Fruit fly (Drosophila melanogaster): ENCODE measurements around the gene kek2.

DNA sequence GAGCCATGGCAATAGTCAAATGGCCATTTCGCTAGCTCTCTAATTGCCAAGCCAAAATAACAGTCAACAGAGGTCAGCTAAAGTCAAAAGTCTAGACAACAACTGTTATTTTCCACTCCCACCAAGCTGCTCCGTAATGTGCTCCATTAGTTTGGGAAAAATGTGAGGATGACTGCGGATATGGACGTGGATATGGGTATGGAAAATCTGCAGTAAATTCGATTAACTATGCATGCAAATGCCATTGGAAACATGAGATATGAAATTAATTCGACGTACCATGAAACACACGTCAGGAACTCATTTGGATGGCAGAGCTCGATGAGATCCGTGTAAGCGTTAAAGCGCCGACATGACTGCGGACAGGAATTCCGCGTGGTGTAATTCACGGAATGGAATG, 81.2 kb downstream of the kek2 start, which contains the start of gene CG44477:
- TF ChIP-seq foxo (GFP tag; optimal IDR thresholded peaks at IDR 0.05) (no peak), OdsH (GFP tag; optimal IDR thresholded peaks at IDR 0.05) (no peak), h (GFP tag; optimal IDR thresholded peaks at IDR 0.05) (no peak), rgr (GFP tag; optimal IDR thresholded peaks at IDR 0.05) (no peak), Rel (GFP tag; optimal IDR thresholded peaks at IDR 0.05) (no peak), Rel (tag; optimal IDR thresholded peaks at IDR 0.05) (no peak)
